Worm (Caenorhabditis elegans) whole organism, early embryonic: Measurements from ENCODE around the gene prp-6.

Source experiments
- flt-1 ChIP-seq: fragments of 200-800 bp; sonication (Bioruptor generic); IDR thresholded peaks from 2 replicates; pipeline ENCODE4 v1.3.6; 2022; ENCODE audit warnings: missing genetic modification characterization, missing compliant biosample characterization
- scrt-1 ChIP-seq: fragments of 200-800 bp; sonication (Bioruptor generic); IDR thresholded peaks from 2 replicates; pipeline ENCODE4 v1.3.6; 2022; ENCODE audit warnings: missing genetic modification characterization, missing compliant biosample characterization

DNA sequence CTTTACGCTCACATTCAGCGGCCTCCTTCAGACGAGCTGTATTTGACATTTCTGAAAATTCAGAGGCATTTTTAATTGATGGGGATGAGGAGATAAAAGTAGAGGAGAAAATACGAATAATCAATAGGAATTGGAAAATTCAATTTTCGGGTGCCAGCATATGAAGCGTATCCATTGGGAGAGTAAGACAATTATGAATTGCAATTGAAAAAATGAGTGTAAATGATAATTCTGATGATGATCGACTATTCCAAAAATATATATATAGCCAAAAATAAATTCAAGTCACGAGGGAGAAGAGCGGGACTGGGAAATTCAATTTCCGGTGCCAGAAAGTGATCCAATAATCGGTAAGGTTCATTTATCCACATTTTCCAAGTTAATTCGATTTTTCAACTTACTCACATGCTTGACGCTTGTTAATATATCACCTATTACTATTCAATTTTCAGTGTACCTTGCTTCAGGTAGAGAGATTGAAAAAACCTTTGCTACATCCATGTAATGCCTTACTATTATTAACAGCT lies 44.0 kb downstream of the prp-6 start, which contains the start of gene Y59A8B.8:
- TF ChIP-seq scrt-1 (GFP tag; lab: Robert Waterston, UW) (no peak), flt-1 (GFP tag; lab: Robert Waterston, UW) (no peak)
